Worm (Caenorhabditis elegans) whole organism, young adult: Measurements from ENCODE around the gene F13D12.8.
"Not testable (repeated sequence)": the region's sequence is repeated elsewhere in the genome, so short reads cannot be mapped to it uniquely, and the experiment has no call there.

Source experiments
- B0261.1 ChIP-seq: sonication (generic microtip); optimal IDR thresholded peaks from 2 replicates; lab custom pipeline; 2016; ENCODE audit warnings: mild to moderate bottlenecking, missing genetic modification characterization, moderate library complexity, missing compliant biosample characterization
- B0336.3 ChIP-seq: fragments of 200-800 bp; sonication (Bioruptor generic); IDR thresholded peaks from 2 replicates; pipeline ENCODE4 v1.3.6; 2022; ENCODE audit warnings: missing genetic modification characterization, missing compliant biosample characterization
- C17E4.6 ChIP-seq: fragments of 200-800 bp; sonication (Bioruptor generic); IDR thresholded peaks from 2 replicates; pipeline ENCODE4 v1.3.6; 2022; ENCODE audit warnings: missing genetic modification reagents, missing genetic modification characterization, missing compliant biosample characterization
- F22D6.2 ChIP-seq: sonication (generic microtip); optimal IDR thresholded peaks from 2 replicates; lab custom pipeline; 2016; ENCODE audit warnings: mild to moderate bottlenecking, missing genetic modification characterization, missing compliant biosample characterization
- F33H1.4 ChIP-seq: fragments of 200-800 bp; sonication (Bioruptor generic); IDR thresholded peaks from 2 replicates; pipeline ENCODE4 v1.3.6; 2022; ENCODE audit warnings: missing genetic modification reagents, missing genetic modification characterization, missing compliant biosample characterization
- F37B4.10 ChIP-seq: fragments of 200-800 bp; sonication (Bioruptor generic); IDR thresholded peaks from 2 replicates; pipeline ENCODE4 v1.3.6; 2022; ENCODE audit warnings: missing genetic modification characterization, missing compliant biosample characterization
- F52B5.7 ChIP-seq: sonication (generic microtip); optimal IDR thresholded peaks from 2 replicates; lab custom pipeline; 2016; ENCODE audit warnings: mild to moderate bottlenecking, missing genetic modification characterization, missing compliant biosample characterization
- F57A8.1 ChIP-seq: fragments of 200-800 bp; sonication (Bioruptor generic); optimal IDR thresholded peaks from 2 replicates; lab custom pipeline; 2018; ENCODE audit warnings: mild to moderate bottlenecking, missing genetic modification characterization, moderate library complexity, missing compliant biosample characterization
- F57C9.4 ChIP-seq: sonication (generic microtip); optimal IDR thresholded peaks from 2 replicates; lab custom pipeline; 2017; ENCODE audit warnings: mild to moderate bottlenecking, missing genetic modification characterization, missing compliant biosample characterization
- K12H6.12 ChIP-seq: fragments of 200-800 bp; sonication (Bioruptor generic); optimal IDR thresholded peaks from 2 replicates; lab custom pipeline; 2018; ENCODE audit warnings: mild to moderate bottlenecking, missing genetic modification characterization, missing compliant biosample characterization
- Y53F4B.3 ChIP-seq: fragments of 200-800 bp; sonication (Bioruptor generic); IDR thresholded peaks from 2 replicates; pipeline ENCODE4 v1.3.6; 2022; ENCODE audit warnings: missing genetic modification reagents, missing genetic modification characterization, missing compliant biosample characterization
- Y53G8AR.9 ChIP-seq: fragments of 200-800 bp; sonication (Bioruptor generic); conservative IDR thresholded peaks from 2 replicates; pipeline ENCODE4 v1.3.6; 2022; ENCODE audit warnings: missing genetic modification reagents, missing genetic modification characterization, missing compliant biosample characterization
- Y56A3A.18 ChIP-seq: fragments of 200-800 bp; sonication (Bioruptor generic); IDR thresholded peaks from 2 replicates; pipeline ENCODE4 v1.3.6; 2022; ENCODE audit warnings: missing genetic modification reagents, missing genetic modification characterization, missing compliant biosample characterization
- Y67H2A.10 ChIP-seq: fragments of 200-800 bp; sonication (Bioruptor generic); conservative IDR thresholded peaks from 2 replicates; pipeline ENCODE4 v1.3.6; 2022; ENCODE audit warnings: missing genetic modification reagents, missing genetic modification characterization, missing compliant biosample characterization
- Y79H2A.3 ChIP-seq: fragments of 200-800 bp; sonication (Bioruptor generic); conservative IDR thresholded peaks from 2 replicates; pipeline ENCODE4 v1.3.6; 2022; ENCODE audit warnings: missing genetic modification reagents, missing genetic modification characterization, missing compliant biosample characterization
- aptf-3 ChIP-seq: fragments of 200-800 bp; sonication (Bioruptor generic); IDR thresholded peaks from 2 replicates; pipeline ENCODE4 v1.3.6; 2022; ENCODE audit warnings: missing genetic modification characterization, missing compliant biosample characterization
- atf-7 ChIP-seq: sonication (generic microtip); optimal IDR thresholded peaks from 2 replicates; lab custom pipeline; 2017; ENCODE audit warnings: mild to moderate bottlenecking, missing genetic modification characterization, missing compliant biosample characterization
- athp-1 ChIP-seq: sonication (generic microtip); optimal IDR thresholded peaks from 2 replicates; lab custom pipeline; 2017; ENCODE audit warnings: mild to moderate bottlenecking, missing genetic modification characterization, missing compliant biosample characterization
- attf-5 ChIP-seq: fragments of 200-800 bp; sonication (Bioruptor generic); optimal IDR thresholded peaks from 2 replicates; lab custom pipeline; 2018; ENCODE audit warnings: mild to moderate bottlenecking, missing genetic modification characterization, missing compliant biosample characterization
- attf-6 ChIP-seq: fragments of 200-800 bp; sonication (Bioruptor generic); IDR thresholded peaks from 2 replicates; pipeline ENCODE4 v1.3.6; 2022; ENCODE audit warnings: missing genetic modification reagents, missing genetic modification characterization, missing compliant biosample characterization
- bed-2 ChIP-seq: fragments of 200-800 bp; sonication (Bioruptor generic); IDR thresholded peaks from 2 replicates; pipeline ENCODE4 v1.3.6; 2022; ENCODE audit warnings: missing genetic modification reagents, missing genetic modification characterization, missing compliant biosample characterization
- ccch-3 ChIP-seq: fragments of 200-800 bp; sonication (Bioruptor generic); optimal IDR thresholded peaks from 2 replicates; lab custom pipeline; 2018; ENCODE audit warnings: mild to moderate bottlenecking, missing genetic modification characterization, missing compliant biosample characterization
- cebp-2 ChIP-seq: fragments of 200-800 bp; sonication (Bioruptor generic); IDR thresholded peaks from 2 replicates; pipeline ENCODE4 v1.3.6; 2022; ENCODE audit warnings: missing genetic modification characterization, missing compliant biosample characterization
- chd-7 ChIP-seq: sonication (generic microtip); optimal IDR thresholded peaks from 2 replicates; lab custom pipeline; 2016; ENCODE audit warnings: mild to moderate bottlenecking, missing genetic modification characterization, moderate library complexity, missing compliant biosample characterization
- egl-44 ChIP-seq: fragments of 200-800 bp; sonication (Bioruptor generic); IDR thresholded peaks from 2 replicates; pipeline ENCODE4 v1.3.6; 2022; ENCODE audit warnings: missing genetic modification reagents, missing genetic modification characterization, missing compliant biosample characterization
- ekl-4 ChIP-seq: fragments of 200-800 bp; sonication (Bioruptor generic); IDR thresholded peaks from 2 replicates; pipeline ENCODE4 v1.3.6; 2022; ENCODE audit warnings: missing genetic modification reagents, missing genetic modification characterization, missing compliant biosample characterization
- ets-4 ChIP-seq: fragments of 200-800 bp; sonication (Bioruptor generic); optimal IDR thresholded peaks from 2 replicates; lab custom pipeline; 2018; ENCODE audit warnings: mild to moderate bottlenecking, missing genetic modification characterization, missing compliant biosample characterization
- fkh-3 ChIP-seq: sonication (generic microtip); optimal IDR thresholded peaks from 2 replicates; lab custom pipeline; 2016; ENCODE audit warnings: mild to moderate bottlenecking, missing genetic modification characterization, missing compliant biosample characterization
- hsf-1 ChIP-seq: fragments of 200-800 bp; sonication (Bioruptor generic); IDR thresholded peaks from 2 replicates; pipeline ENCODE4 v1.3.6; 2022; ENCODE audit warnings: missing genetic modification reagents, missing genetic modification characterization, missing compliant biosample characterization
- lag-1 ChIP-seq: fragments of 200-800 bp; sonication (Bioruptor generic); IDR thresholded peaks from 2 replicates; pipeline ENCODE4 v1.3.6; 2022; ENCODE audit warnings: missing genetic modification reagents, missing genetic modification characterization, missing compliant biosample characterization
- let-607 ChIP-seq, 2 experiments: fragments of 200-800 bp in 1 of 2; sonication (Bioruptor generic) in 1 of 2; sonication (generic microtip) in 1 of 2; optimal IDR thresholded peaks; 2 replicates each; lab custom pipeline; 2016 to 2018; ENCODE audit warnings: mild to moderate bottlenecking in 2 of 2, missing compliant biosample characterization in 2 of 2, missing genetic modification characterization in 2 of 2, moderate library complexity in 2 of 2, missing genotype in 1 of 2
- lin-26 ChIP-seq: fragments of 200-800 bp; sonication (Bioruptor generic); IDR thresholded peaks from 2 replicates; pipeline ENCODE4 v1.3.6; 2022; ENCODE audit warnings: missing genetic modification reagents, missing genetic modification characterization, missing compliant biosample characterization
- lin-40 ChIP-seq: sonication (generic microtip); optimal IDR thresholded peaks from 2 replicates; lab custom pipeline; 2016; ENCODE audit warnings: missing genetic modification characterization, mild to moderate bottlenecking, missing compliant biosample characterization, missing genotype, missing genetic modification reagents
- lin-54 ChIP-seq: fragments of 200-800 bp; sonication (Bioruptor generic); optimal IDR thresholded peaks from 2 replicates; lab custom pipeline; 2018; ENCODE audit warnings: mild to moderate bottlenecking, missing genetic modification characterization, missing compliant biosample characterization
- lir-1 ChIP-seq: fragments of 200-800 bp; sonication (Bioruptor generic); conservative IDR thresholded peaks from 2 replicates; pipeline ENCODE4 v1.3.6; 2022; ENCODE audit warnings: missing genetic modification reagents, missing genetic modification characterization, missing compliant biosample characterization
- madf-10 ChIP-seq: sonication (generic microtip); optimal IDR thresholded peaks from 2 replicates; lab custom pipeline; 2016; ENCODE audit warnings: mild to moderate bottlenecking, missing genetic modification characterization, missing compliant biosample characterization
- madf-3 ChIP-seq: fragments of 200-800 bp; sonication (Bioruptor generic); IDR thresholded peaks from 2 replicates; pipeline ENCODE4 v1.3.6; 2022; ENCODE audit warnings: missing genetic modification reagents, missing genetic modification characterization, missing compliant biosample characterization
- madf-6 ChIP-seq: fragments of 200-800 bp; sonication (Bioruptor generic); IDR thresholded peaks from 2 replicates; pipeline ENCODE4 v1.3.6; 2022; ENCODE audit warnings: missing genetic modification reagents, missing genetic modification characterization, missing compliant biosample characterization
- madf-8 ChIP-seq: fragments of 200-800 bp; sonication (Bioruptor generic); conservative IDR thresholded peaks from 2 replicates; pipeline ENCODE4 v1.3.6; 2022; ENCODE audit warnings: missing genetic modification reagents, missing genetic modification characterization, missing compliant biosample characterization
- mcd-1 ChIP-seq: fragments of 200-800 bp; sonication (Bioruptor generic); IDR thresholded peaks from 2 replicates; pipeline ENCODE4 v1.3.6; 2022; ENCODE audit warnings: missing genetic modification reagents, missing genetic modification characterization, missing compliant biosample characterization
- mel-28 ChIP-seq: sonication (generic microtip); optimal IDR thresholded peaks from 2 replicates; lab custom pipeline; 2016; ENCODE audit warnings: borderline replicate concordance, mild to moderate bottlenecking, missing genetic modification characterization, missing compliant biosample characterization
- nhr-120 ChIP-seq: fragments of 200-800 bp; sonication (Bioruptor generic); IDR thresholded peaks from 2 replicates; pipeline ENCODE4 v1.3.6; 2022; ENCODE audit warnings: missing genetic modification characterization, missing compliant biosample characterization
- nhr-27 ChIP-seq: fragments of 200-800 bp; sonication (Bioruptor generic); optimal IDR thresholded peaks from 2 replicates; lab custom pipeline; 2018; ENCODE audit warnings: mild to moderate bottlenecking, missing genetic modification characterization, moderate library complexity, missing compliant biosample characterization
- pbrm-1 ChIP-seq: fragments of 200-800 bp; sonication (Bioruptor generic); IDR thresholded peaks from 2 replicates; pipeline ENCODE4 v1.3.6; 2022; ENCODE audit warnings: missing genetic modification reagents, missing genetic modification characterization, missing compliant biosample characterization
- rcor-1 ChIP-seq: fragments of 200-800 bp; sonication (Bioruptor generic); IDR thresholded peaks from 2 replicates; pipeline ENCODE4 v1.3.6; 2022; ENCODE audit warnings: missing genetic modification reagents, missing genetic modification characterization, missing compliant biosample characterization
- rpc-1 ChIP-seq, 2 experiments: fragments of 150-350 bp in 1 of 2; sonication (generic microtip) in 1 of 2; optimal IDR thresholded peaks; 2 replicates each; lab custom pipeline; 2014 to 2018; ENCODE audit warnings: missing biosample characterization in 1 of 2, missing genetic modification characterization in 1 of 2, missing genetic modification reagents in 1 of 2, missing genotype in 1 of 2
- sea-2 ChIP-seq: fragments of 200-800 bp; sonication (Bioruptor generic); IDR thresholded peaks from 2 replicates; pipeline ENCODE4 v1.3.6; 2022; ENCODE audit warnings: missing genetic modification characterization, missing compliant biosample characterization
- ztf-18 ChIP-seq: sonication (generic microtip); optimal IDR thresholded peaks from 2 replicates; lab custom pipeline; 2016; ENCODE audit warnings: missing genotype, mild to moderate bottlenecking, missing genetic modification characterization, missing compliant biosample characterization
- ztf-26 ChIP-seq: sonication (generic microtip); optimal IDR thresholded peaks from 2 replicates; lab custom pipeline; 2017; ENCODE audit warnings: missing genetic modification characterization, missing compliant biosample characterization

F13D12.8 gene

ce11 chrII:11759277-11759676 is 26.9 kb upstream of the F13D12.8 start, which contains the start of the genes F44E5.4 and F44E5.5:
Gene F44E5.4 (minus strand): TSS chrII:11759311.
Gene F44E5.5 (plus strand): TSS chrII:11759662.
- peak; percentile 46 for TF ChIP-seq attf-5 (GFP tag; lab: Kevin White, UChicago)
- peak; percentile 98 for TF ChIP-seq nhr-27
- peak; percentile 97 for TF ChIP-seq mcd-1
- TF ChIP-seq F22D6.2: peak; percentile 88
- peak; percentile 98 for TF ChIP-seq F52B5.7
- TF ChIP-seq F57C9.4 (tag; lab: Kevin White, UChicago): peak; percentile 97
- TF ChIP-seq sea-2 (GFP tag; lab: Robert Waterston, UW): peak; percentile 99
- peak; percentile 97 for TF ChIP-seq C17E4.6 (GFP tag; lab: Robert Waterston, UW)
- TF ChIP-seq attf-6 (GFP tag; lab: Robert Waterston, UW): peak; percentile 86
- peak; percentile 40 for TF ChIP-seq B0261.1
- TF ChIP-seq nhr-120: peak; percentile 99
- peak; percentile 81 for TF ChIP-seq lin-54 (GFP tag; lab: Kevin White, UChicago)
- TF ChIP-seq Y53F4B.3 (GFP tag; lab: Robert Waterston, UW): peak; percentile 38; the same call in 1 of the 2 replicates
- peak; percentile 97 for TF ChIP-seq ztf-26 (tag; lab: Kevin White, UChicago)
- TF ChIP-seq bed-2 (GFP tag; lab: Robert Waterston, UW): peak; percentile 92
- TF ChIP-seq F37B4.10 (GFP tag; lab: Robert Waterston, UW): peak; percentile 95; the same call in 1 of the 2 replicates
- peak; percentile 77 for TF ChIP-seq F33H1.4 (GFP tag; lab: Robert Waterston, UW)
- peak; percentile 99 for TF ChIP-seq Y56A3A.18 (GFP tag; lab: Robert Waterston, UW)
- peak; percentile 99 for TF ChIP-seq Y79H2A.3
- TF ChIP-seq lin-26 (GFP tag; lab: Robert Waterston, UW): peak; percentile 86
- peak; percentile 87 for TF ChIP-seq B0336.3 (GFP tag; lab: Robert Waterston, UW)
- 0 out of 2 replicates have a peak, but pooled peaks have one; percentile 89 for TF ChIP-seq lag-1 (GFP tag; lab: Robert Waterston, UW)
- peak; percentile 99 for TF ChIP-seq chd-7 (tag; lab: Kevin White, UChicago)
- TF ChIP-seq lin-40: peak; percentile 97
- peak; percentile 94 for TF ChIP-seq lir-1 (GFP tag; lab: Robert Waterston, UW)
- peak; percentile 100 for TF ChIP-seq rpc-1 (optimal IDR thresholded peaks at IDR 0.05; lab: Kevin White, UChicago)
- not testable (repeated sequence) for TF ChIP-seq rpc-1 (tag; optimal IDR thresholded peaks at IDR 0.05; lab: Kevin White, UChicago)
- peak; percentile 88 to 90 for TF ChIP-seq let-607 (tag; optimal IDR thresholded peaks at IDR 0.05; lab: Kevin White, UChicago)
- peak; percentile 88 for TF ChIP-seq madf-6 (GFP tag; lab: Robert Waterston, UW)
- peak; percentile 92 for TF ChIP-seq ets-4
- TF ChIP-seq Y53G8AR.9 (GFP tag; lab: Robert Waterston, UW): peak; percentile 99
- TF ChIP-seq ekl-4: peak; percentile 99
- peak; percentile 93 for TF ChIP-seq madf-3 (GFP tag; lab: Robert Waterston, UW)
- peak; percentile 79 for TF ChIP-seq madf-10 (tag; lab: Kevin White, UChicago)
- TF ChIP-seq Y67H2A.10 (GFP tag; lab: Robert Waterston, UW): peak; percentile 99
- TF ChIP-seq cebp-2 (GFP tag; lab: Robert Waterston, UW): peak; percentile 100
- TF ChIP-seq K12H6.12: peak; percentile 92
- peak; percentile 98 for TF ChIP-seq athp-1 (tag; lab: Kevin White, UChicago)
- TF ChIP-seq pbrm-1 (GFP tag; lab: Robert Waterston, UW): peak; percentile 99
- peak; percentile 92 for TF ChIP-seq rcor-1 (GFP tag; lab: Robert Waterston, UW)
- peak; percentile 100 for TF ChIP-seq aptf-3 (GFP tag; lab: Robert Waterston, UW)
- peak; percentile 53 for TF ChIP-seq ccch-3 (GFP tag; lab: Kevin White, UChicago)
- peak; percentile 85 for TF ChIP-seq mel-28 (tag; lab: Kevin White, UChicago)
- TF ChIP-seq madf-8: 0 out of 2 replicates have a peak, but pooled peaks have one; percentile 19
- TF ChIP-seq egl-44 (GFP tag; lab: Robert Waterston, UW): peak; percentile 98
- TF ChIP-seq hsf-1: peak; percentile 100
- TF ChIP-seq ztf-18 (tag; lab: Kevin White, UChicago): peak; percentile 48
- TF ChIP-seq F57A8.1 (GFP tag; lab: Kevin White, UChicago): peak; percentile 7
- peak; percentile 99 for TF ChIP-seq atf-7 (tag; lab: Kevin White, UChicago)
- peak; percentile 92 for TF ChIP-seq fkh-3
